Worm (Caenorhabditis elegans) whole organism, mixed stage, embryonic: ENCODE results near the gene B0410.1.

Source experiments
- M03D4.4 ChIP-seq: sonication (generic microtip); optimal IDR thresholded peaks from 2 replicates; lab custom pipeline; 2017; ENCODE audit warnings: mild to moderate bottlenecking, missing genetic modification characterization, missing compliant biosample characterization
- nhr-237 ChIP-seq: fragments of 150-350 bp; optimal IDR thresholded peaks from 2 replicates; lab custom pipeline; 2014; ENCODE audit warnings: missing biosample characterization, missing genetic modification characterization

ce11 chrX:2858380-2858779, 36.0 kb upstream of the B0410.1 start:
- no peak for TF ChIP-seq nhr-237
- TF ChIP-seq M03D4.4 (tag; lab: Kevin White, UChicago), result no peak
